Fruit fly (Drosophila melanogaster): ENCODE measurements around the gene Ptip.

The Ptip gene

dm6 chr3L:14036867-14037313 is 8.0 kb upstream of the Ptip start, which contains the start of gene Hsp110 (continued):
- TF ChIP-seq croc (GFP tag; conservative IDR thresholded peaks at IDR 0.05) (no peak), trem (tag; optimal IDR thresholded peaks at IDR 0.05) (peak; percentile 65), ci (GFP tag; IDR thresholded peaks at IDR 0.05) (peak; percentile 45; the same call in 2 of the 3 replicates), Stat92E (GFP tag; optimal IDR thresholded peaks at IDR 0.05) (peak in 1 of 3 experiments; percentile 14), zfh2 (GFP tag; optimal IDR thresholded peaks at IDR 0.05) (peak; percentile 33), tup (GFP tag; optimal IDR thresholded peaks at IDR 0.05) (no peak), CG33557 (GFP tag; optimal IDR thresholded peaks at IDR 0.05) (no peak), Bteb2 (GFP tag; optimal IDR thresholded peaks at IDR 0.05) (peak; percentile 10), pfk (GFP tag; optimal IDR thresholded peaks at IDR 0.05) (no peak), sob (GFP tag; IDR thresholded peaks at IDR 0.05) (peak; percentile 37; the same call in 1 of the 2 replicates), gfzf (GFP tag; optimal IDR thresholded peaks at IDR 0.05) (peak; percentile 27), CG15601 (tag; optimal IDR thresholded peaks at IDR 0.05) (peak; percentile 27), CG2116 (GFP tag; optimal IDR thresholded peaks at IDR 0.05) (peak; percentile 90), jumu (GFP tag; optimal IDR thresholded peaks at IDR 0.05) (peak; percentile 7), fru (optimal IDR thresholded peaks at IDR 0.05) (no peak), hkb (optimal IDR thresholded peaks at IDR 0.05) (no peak), hkb (GFP tag; IDR thresholded peaks at IDR 0.05) (peak; percentile 19; the same call in 1 of the 2 replicates), CG4854 (GFP tag; optimal IDR thresholded peaks at IDR 0.05) (no peak), CG10979 (tag; optimal IDR thresholded peaks at IDR 0.05) (peak; percentile 25), pzg (GFP tag; optimal IDR thresholded peaks at IDR 0.05) (peak; percentile 92), inv (GFP tag; IDR thresholded peaks at IDR 0.05; ENCODE audit: partially characterized antibody) (peak; percentile 99), sqz (GFP tag; optimal IDR thresholded peaks at IDR 0.05) (peak; percentile 98), peb (GFP tag; IDR thresholded peaks at IDR 0.05) (no peak), Dfd (GFP tag; optimal IDR thresholded peaks at IDR 0.05) (no peak), ase (GFP tag; IDR thresholded peaks at IDR 0.05) (no peak), CG17359 (tag; optimal IDR thresholded peaks at IDR 0.05) (peak; percentile 37), hb (GFP tag; IDR thresholded peaks at IDR 0.05; ENCODE audit: partially characterized antibody) (peak; percentile 99), CG18599 (GFP tag; optimal IDR thresholded peaks at IDR 0.05) (peak; percentile 38), CG9876 (GFP tag; optimal IDR thresholded peaks at IDR 0.05) (no peak), Hand (GFP tag; optimal IDR thresholded peaks at IDR 0.05) (peak; percentile 16), dmrt99B (tag; optimal IDR thresholded peaks at IDR 0.05) (no peak), CG10267 (tag; optimal IDR thresholded peaks at IDR 0.05) (peak; percentile 67), Opbp (GFP tag; IDR thresholded peaks at IDR 0.05; ENCODE audit: partially characterized antibody) (peak; percentile 99), bigmax (GFP tag; optimal IDR thresholded peaks at IDR 0.05) (peak; percentile 76), CG14710 (tag; optimal IDR thresholded peaks at IDR 0.05) (peak; percentile 70), crol (GFP tag; IDR thresholded peaks at IDR 0.05) (no peak), sna (GFP tag; IDR thresholded peaks at IDR 0.05; ENCODE audit: partially characterized antibody) (peak; percentile 97), row (GFP tag; IDR thresholded peaks at IDR 0.05) (0 out of 3 replicates have a peak, but pooled peaks have one; percentile 37), CG2120 (GFP tag; optimal IDR thresholded peaks at IDR 0.05) (peak; percentile 51), hbn (GFP tag; IDR thresholded peaks at IDR 0.05; ENCODE audit: partially characterized antibody) (peak; percentile 98), CG7987 (GFP tag; optimal IDR thresholded peaks at IDR 0.05) (peak; percentile 47), insv (GFP tag; optimal IDR thresholded peaks at IDR 0.05) (peak in 1 of 2 experiments; percentile 84), Bgb (GFP tag; IDR thresholded peaks at IDR 0.05; ENCODE audit: partially characterized antibody) (peak; percentile 100), CG7271 (tag; optimal IDR thresholded peaks at IDR 0.05) (no peak), CG12299 (tag; optimal IDR thresholded peaks at IDR 0.05) (peak; percentile 37), ato (GFP tag; IDR thresholded peaks at IDR 0.05; ENCODE audit: partially characterized antibody) (peak; percentile 99), hth (optimal IDR thresholded peaks at IDR 0.05) (no peak), slou (GFP tag; optimal IDR thresholded peaks at IDR 0.05) (no peak), CG13287 (GFP tag; IDR thresholded peaks at IDR 0.05; ENCODE audit: partially characterized antibody) (peak; percentile 99)
